Fruit fly (Drosophila melanogaster) whole organism, pupa: ENCODE results near the gene ND-23.

Experiments used
- CG10348 ChIP-seq: fragments of 200-800 bp; sonication (Bioruptor generic); IDR thresholded peaks from 2 replicates; pipeline ENCODE4 v1.3.6; 2022; ENCODE audit warnings: missing biosample characterization, missing genetic modification characterization
- CG12605 ChIP-seq: fragments of 200-800 bp; sonication (Bioruptor generic); IDR thresholded peaks from 2 replicates; pipeline ENCODE4 v1.3.6; 2022; ENCODE audit warnings: missing biosample characterization, missing genetic modification characterization
- CG13204 ChIP-seq: fragments of 200-800 bp; sonication (Bioruptor generic); optimal IDR thresholded peaks from 2 replicates; lab custom pipeline; 2018; ENCODE audit warnings: missing biosample characterization, mild to moderate bottlenecking, missing genetic modification characterization, moderate library complexity
- CG14655 ChIP-seq: fragments of 200-800 bp; sonication (Bioruptor generic); optimal IDR thresholded peaks from 3 replicates; lab custom pipeline; 2017; ENCODE audit warnings: mild to moderate bottlenecking, missing biosample characterization, missing genetic modification reagents, missing genetic modification characterization
- CG15710 ChIP-seq: fragments of 200-800 bp; sonication (Bioruptor generic); optimal IDR thresholded peaks from 2 replicates; lab custom pipeline; 2018; ENCODE audit warnings: missing biosample characterization, mild to moderate bottlenecking, missing genetic modification characterization, moderate library complexity
- CG17806 ChIP-seq: fragments of 200-800 bp; sonication (Bioruptor generic); optimal IDR thresholded peaks from 2 replicates; lab custom pipeline; 2018; ENCODE audit warnings: missing biosample characterization, mild to moderate bottlenecking, missing genetic modification characterization, moderate library complexity
- CG32121 ChIP-seq: fragments of 200-800 bp; sonication (Bioruptor generic); IDR thresholded peaks from 2 replicates; pipeline ENCODE4 v1.3.6; 2022; ENCODE audit warnings: missing biosample characterization, missing genetic modification characterization
- CG34367 ChIP-seq: fragments of 200-800 bp; sonication (Bioruptor generic); optimal IDR thresholded peaks from 2 replicates; lab custom pipeline; 2018; ENCODE audit warnings: missing biosample characterization, mild to moderate bottlenecking, missing genetic modification characterization
- CG4496 ChIP-seq: fragments of 200-800 bp; sonication (Bioruptor generic); IDR thresholded peaks from 3 replicates; pipeline ENCODE4 v1.3.6; 2022; ENCODE audit warnings: missing biosample characterization, missing genetic modification characterization
- CG8159 ChIP-seq: fragments of 200-800 bp; sonication (Bioruptor generic); optimal IDR thresholded peaks from 3 replicates; lab custom pipeline; 2018; ENCODE audit warnings: missing biosample characterization, mild to moderate bottlenecking, missing genetic modification characterization, moderate library complexity
- CG8301 ChIP-seq: fragments of 200-800 bp; sonication (Bioruptor generic); optimal IDR thresholded peaks from 2 replicates; lab custom pipeline; 2018; ENCODE audit warnings: missing biosample characterization, mild to moderate bottlenecking, missing genetic modification characterization
- CG9948 ChIP-seq: fragments of 200-800 bp; sonication (Bioruptor generic); optimal IDR thresholded peaks from 2 replicates; lab custom pipeline; 2018; ENCODE audit warnings: missing biosample characterization, mild to moderate bottlenecking, missing genetic modification characterization, moderate library complexity
- D1 ChIP-seq: fragments of 200-800 bp; sonication (Bioruptor generic); optimal IDR thresholded peaks from 2 replicates; lab custom pipeline; 2018; ENCODE audit warnings: missing biosample characterization, mild to moderate bottlenecking, missing genetic modification characterization, moderate library complexity
- EcR ChIP-seq: fragments of 200-800 bp; sonication (Bioruptor generic); optimal IDR thresholded peaks from 3 replicates; lab custom pipeline; 2019; ENCODE audit warnings: missing biosample characterization, missing genetic modification characterization, mild to moderate bottlenecking, moderate library complexity, missing genetic modification reagents
- Ets98B ChIP-seq: fragments of 200-800 bp; sonication (Bioruptor generic); IDR thresholded peaks from 2 replicates; pipeline ENCODE4 v1.3.6; 2022; ENCODE audit warnings: missing biosample characterization, missing genetic modification characterization
- Pif1A ChIP-seq: fragments of 200-800 bp; sonication (Bioruptor generic); optimal IDR thresholded peaks from 3 replicates; lab custom pipeline; 2016; ENCODE audit warnings: missing biosample characterization, missing genetic modification characterization
- Pif1B ChIP-seq: fragments of 200-800 bp; sonication (Bioruptor generic); optimal IDR thresholded peaks from 3 replicates; lab custom pipeline; 2016; ENCODE audit warnings: missing biosample characterization, missing genetic modification characterization
- Snoo ChIP-seq: fragments of 200-800 bp; sonication (Bioruptor generic); optimal IDR thresholded peaks from 3 replicates; lab custom pipeline; 2017; ENCODE audit warnings: missing biosample characterization, mild to moderate bottlenecking, missing genetic modification characterization, inconsistent platforms
- fd96Ca ChIP-seq: fragments of 200-800 bp; sonication (Bioruptor generic); IDR thresholded peaks from 3 replicates; pipeline ENCODE4 v1.3.6; 2022; ENCODE audit warnings: missing biosample characterization, missing genetic modification characterization
- gl ChIP-seq: fragments of 200-800 bp; sonication (Bioruptor generic); optimal IDR thresholded peaks from 2 replicates; lab custom pipeline; 2018; ENCODE audit warnings: missing biosample characterization, mild to moderate bottlenecking, missing genetic modification characterization
- rn ChIP-seq: fragments of 200-800 bp; sonication (Bioruptor generic); IDR thresholded peaks from 2 replicates; pipeline ENCODE4 v1.3.6; 2022; ENCODE audit warnings: missing biosample characterization, missing genetic modification characterization

ND-23 gene

dm6 chr3R:15839294-15839693 is 2.4 kb upstream of the ND-23 start, which contains the start of gene Pbp45:
Pbp45 (minus strand) TSS chr3R:15839515.
- TF ChIP-seq Pif1B (GFP tag; lab: Kevin White, UChicago), result no peak
- TF ChIP-seq CG13204 (GFP tag; lab: Kevin White, UChicago), result no peak
- no peak for TF ChIP-seq CG4496
- TF ChIP-seq rn, result no peak

- no peak for TF ChIP-seq CG10348 (GFP tag; lab: Robert Waterston, UW)
- no peak for TF ChIP-seq Ets98B
- no peak for TF ChIP-seq D1 (tag; lab: Kevin White, UChicago)
- TF ChIP-seq, all 21 proteins: peak for 0
These were observed 2.4 kb downstream of the ND-23 start, which contains the start of the genes CG43317 and Arpc3A for dm6 chr3R:15834375-15835031. CG43317 (minus strand) TSS chr3R:15834425. Arpc3A (plus strand) TSS chr3R:15834648.

dm6 chr3R:15833332-15833731 is 3.6 kb downstream of the ND-23 start, which contains the start of gene CG43318:
CG43318 (minus strand) TSS chr3R:15833432.
- no peak for TF ChIP-seq CG4496
- TF ChIP-seq CG12605 (GFP tag; lab: Robert Waterston, UW), result no peak
- TF ChIP-seq Snoo (tag; lab: Kevin White, UChicago), result no peak
- no peak for TF ChIP-seq rn
- TF ChIP-seq CG8301 (tag; lab: Kevin White, UChicago), result no peak
- no peak for TF ChIP-seq CG13204 (GFP tag; lab: Kevin White, UChicago)
- TF ChIP-seq gl, result no peak
- no peak for TF ChIP-seq CG32121
- TF ChIP-seq Ets98B, result no peak
- TF ChIP-seq CG34367, result no peak
- no peak for TF ChIP-seq Pif1B (GFP tag; lab: Kevin White, UChicago)
- no peak for TF ChIP-seq D1 (tag; lab: Kevin White, UChicago)
- TF ChIP-seq CG10348 (GFP tag; lab: Robert Waterston, UW), result no peak
- TF ChIP-seq, all 21 proteins: peak for 0

dm6 chr3R:15832525-15832924 is 4.4 kb downstream of the ND-23 start, which contains the start of gene rec:
rec (minus strand) TSS chr3R:15832632.
- TF ChIP-seq CG32121 (no peak), CG15710 (tag; lab: Kevin White, UChicago) (no peak), rn (no peak), CG10348 (GFP tag; lab: Robert Waterston, UW) (no peak), gl (no peak), CG34367 (no peak), CG4496 (no peak), CG12605 (GFP tag; lab: Robert Waterston, UW) (no peak), EcR (no peak), Ets98B (no peak), Pif1B (GFP tag; lab: Kevin White, UChicago) (no peak), fd96Ca (no peak), Pif1A (GFP tag; lab: Kevin White, UChicago) (no peak), CG14655 (GFP tag; lab: Kevin White, UChicago) (no peak), Snoo (tag; lab: Kevin White, UChicago) (no peak), CG17806 (tag; lab: Kevin White, UChicago) (no peak), CG8159 (no peak), D1 (tag; lab: Kevin White, UChicago) (no peak), CG13204 (GFP tag; lab: Kevin White, UChicago) (no peak)

- TF ChIP-seq CG12605 (GFP tag; lab: Robert Waterston, UW) (0 out of 2 replicates have a peak, but pooled peaks have one; percentile 37), CG34367 (peak; percentile 78), gl (peak; percentile 64), CG14655 (GFP tag; lab: Kevin White, UChicago) (no peak), Pif1B (GFP tag; lab: Kevin White, UChicago) (peak; percentile 66), rn (no peak), Snoo (tag; lab: Kevin White, UChicago) (peak; percentile 39), CG13204 (GFP tag; lab: Kevin White, UChicago) (peak; percentile 79), D1 (tag; lab: Kevin White, UChicago) (peak; percentile 61), fd96Ca (0 out of 3 replicates have a peak, but pooled peaks have one; percentile 36), Ets98B (peak; percentile 23; the same call in 1 of the 2 replicates), CG32121 (no peak), CG17806 (tag; lab: Kevin White, UChicago) (peak; percentile 76), CG9948 (tag; lab: Kevin White, UChicago) (peak; percentile 80), CG4496 (peak; percentile 51; the same call in 1 of the 3 replicates), Pif1A (GFP tag; lab: Kevin White, UChicago) (no peak), CG15710 (tag; lab: Kevin White, UChicago) (peak; percentile 88), EcR (peak; percentile 94), CG10348 (GFP tag; lab: Robert Waterston, UW) (no peak), CG8159 (peak; percentile 86), CG8301 (tag; lab: Kevin White, UChicago) (no peak)
- TF ChIP-seq, all 21 proteins: peak for 15
These were observed 9.4 kb downstream of the ND-23 start for dm6 chr3R:15827559-15827958.

dm6 chr3R:15825521-15825920 is 11.4 kb downstream of the ND-23 start, which contains the start of gene CG4576:
CG4576 (plus strand) TSS chr3R:15825747.
- TF ChIP-seq CG9948 (tag; lab: Kevin White, UChicago) (no peak), EcR (peak; percentile 15)
